Worm (Caenorhabditis elegans) whole organism, young adult: ENCODE results near the gene atg-3.
A peak's percentile ranks its signal among the peaks of the same experiment; 100 is the strongest.

Source experiments
- B0261.1 ChIP-seq: sonication (generic microtip); optimal IDR thresholded peaks from 2 replicates; lab custom pipeline; 2016; ENCODE audit warnings: mild to moderate bottlenecking, missing genetic modification characterization, moderate library complexity, missing compliant biosample characterization
- C06A6.2 ChIP-seq: fragments of 200-800 bp; sonication (Bioruptor generic); conservative IDR thresholded peaks from 2 replicates; pipeline ENCODE4 v1.3.6; 2022; ENCODE audit warnings: missing genetic modification characterization, missing compliant biosample characterization
- C17E4.6 ChIP-seq: fragments of 200-800 bp; sonication (Bioruptor generic); IDR thresholded peaks from 2 replicates; pipeline ENCODE4 v1.3.6; 2022; ENCODE audit warnings: missing genetic modification reagents, missing genetic modification characterization, missing compliant biosample characterization
- D2030.7 ChIP-seq: fragments of 200-800 bp; sonication (Bioruptor generic); IDR thresholded peaks from 2 replicates; pipeline ENCODE4 v1.3.6; 2022; ENCODE audit warnings: missing genetic modification reagents, missing genetic modification characterization, missing compliant biosample characterization
- F23B12.7 ChIP-seq: sonication (generic microtip); optimal IDR thresholded peaks from 2 replicates; lab custom pipeline; 2017; ENCODE audit warnings: missing genetic modification characterization, mild to moderate bottlenecking, missing compliant biosample characterization, antibody characterized with exemption, moderate library complexity; ENCODE audit not compliant: insufficient read depth
- F33H1.4 ChIP-seq: fragments of 200-800 bp; sonication (Bioruptor generic); IDR thresholded peaks from 2 replicates; pipeline ENCODE4 v1.3.6; 2022; ENCODE audit warnings: missing genetic modification reagents, missing genetic modification characterization, missing compliant biosample characterization
- F37B4.10 ChIP-seq: fragments of 200-800 bp; sonication (Bioruptor generic); IDR thresholded peaks from 2 replicates; pipeline ENCODE4 v1.3.6; 2022; ENCODE audit warnings: missing genetic modification characterization, missing compliant biosample characterization
- F39B2.1 ChIP-seq: fragments of 200-800 bp; sonication (Bioruptor generic); IDR thresholded peaks from 2 replicates; pipeline ENCODE4 v1.3.6; 2022; ENCODE audit warnings: missing genetic modification reagents, missing genetic modification characterization, missing compliant biosample characterization
- F52B5.7 ChIP-seq: sonication (generic microtip); optimal IDR thresholded peaks from 2 replicates; lab custom pipeline; 2016; ENCODE audit warnings: mild to moderate bottlenecking, missing genetic modification characterization, missing compliant biosample characterization
- F55B11.4 ChIP-seq: sonication (generic microtip); optimal IDR thresholded peaks from 2 replicates; lab custom pipeline; 2016; ENCODE audit warnings: missing compliant biosample characterization, missing genetic modification characterization, borderline replicate concordance; ENCODE audit not compliant: insufficient read depth
- F57A8.1 ChIP-seq: fragments of 200-800 bp; sonication (Bioruptor generic); optimal IDR thresholded peaks from 2 replicates; lab custom pipeline; 2018; ENCODE audit warnings: mild to moderate bottlenecking, missing genetic modification characterization, moderate library complexity, missing compliant biosample characterization
- T26A5.8 ChIP-seq: sonication (generic microtip); optimal IDR thresholded peaks from 2 replicates; lab custom pipeline; 2016; ENCODE audit warnings: missing genetic modification characterization, missing compliant biosample characterization
- Y53F4B.3 ChIP-seq: fragments of 200-800 bp; sonication (Bioruptor generic); IDR thresholded peaks from 2 replicates; pipeline ENCODE4 v1.3.6; 2022; ENCODE audit warnings: missing genetic modification reagents, missing genetic modification characterization, missing compliant biosample characterization
- Y56A3A.18 ChIP-seq: fragments of 200-800 bp; sonication (Bioruptor generic); IDR thresholded peaks from 2 replicates; pipeline ENCODE4 v1.3.6; 2022; ENCODE audit warnings: missing genetic modification reagents, missing genetic modification characterization, missing compliant biosample characterization
- Y79H2A.3 ChIP-seq: fragments of 200-800 bp; sonication (Bioruptor generic); conservative IDR thresholded peaks from 2 replicates; pipeline ENCODE4 v1.3.6; 2022; ENCODE audit warnings: missing genetic modification reagents, missing genetic modification characterization, missing compliant biosample characterization
- ZK185.1 ChIP-seq: sonication (generic microtip); optimal IDR thresholded peaks from 2 replicates; lab custom pipeline; 2016; ENCODE audit warnings: mild to moderate bottlenecking, missing genetic modification characterization, missing compliant biosample characterization; ENCODE audit not compliant: poor library complexity, severe bottlenecking
- akir-1 ChIP-seq: fragments of 200-800 bp; sonication (Bioruptor generic); optimal IDR thresholded peaks from 2 replicates; lab custom pipeline; 2018; ENCODE audit warnings: mild to moderate bottlenecking, missing genetic modification characterization, moderate library complexity, missing compliant biosample characterization
- aptf-3 ChIP-seq: fragments of 200-800 bp; sonication (Bioruptor generic); IDR thresholded peaks from 2 replicates; pipeline ENCODE4 v1.3.6; 2022; ENCODE audit warnings: missing genetic modification characterization, missing compliant biosample characterization
- atf-7 ChIP-seq: sonication (generic microtip); optimal IDR thresholded peaks from 2 replicates; lab custom pipeline; 2017; ENCODE audit warnings: mild to moderate bottlenecking, missing genetic modification characterization, missing compliant biosample characterization
- cebp-2 ChIP-seq: fragments of 200-800 bp; sonication (Bioruptor generic); IDR thresholded peaks from 2 replicates; pipeline ENCODE4 v1.3.6; 2022; ENCODE audit warnings: missing genetic modification characterization, missing compliant biosample characterization
- ceh-40 ChIP-seq: fragments of 200-800 bp; sonication (Bioruptor generic); IDR thresholded peaks from 2 replicates; pipeline ENCODE4 v1.3.6; 2022; ENCODE audit warnings: missing genetic modification characterization, missing compliant biosample characterization
- ceh-79 ChIP-seq: sonication (generic microtip); optimal IDR thresholded peaks from 2 replicates; lab custom pipeline; 2017; ENCODE audit warnings: mild to moderate bottlenecking, missing genetic modification characterization, missing compliant biosample characterization
- ceh-91 ChIP-seq: fragments of 200-800 bp; sonication (Bioruptor generic); IDR thresholded peaks from 2 replicates; pipeline ENCODE4 v1.3.6; 2022; ENCODE audit warnings: missing genetic modification reagents, missing genetic modification characterization, missing compliant biosample characterization
- chd-7 ChIP-seq: sonication (generic microtip); optimal IDR thresholded peaks from 2 replicates; lab custom pipeline; 2016; ENCODE audit warnings: mild to moderate bottlenecking, missing genetic modification characterization, moderate library complexity, missing compliant biosample characterization
- dpl-1 ChIP-seq: fragments of 150-350 bp; optimal IDR thresholded peaks from 2 replicates; lab custom pipeline; 2014; ENCODE audit warnings: missing biosample characterization, missing genetic modification reagents, missing genetic modification characterization
- ekl-4 ChIP-seq: fragments of 200-800 bp; sonication (Bioruptor generic); IDR thresholded peaks from 2 replicates; pipeline ENCODE4 v1.3.6; 2022; ENCODE audit warnings: missing genetic modification reagents, missing genetic modification characterization, missing compliant biosample characterization
- ets-4 ChIP-seq: fragments of 200-800 bp; sonication (Bioruptor generic); optimal IDR thresholded peaks from 2 replicates; lab custom pipeline; 2018; ENCODE audit warnings: mild to moderate bottlenecking, missing genetic modification characterization, missing compliant biosample characterization
- fkh-3 ChIP-seq: sonication (generic microtip); optimal IDR thresholded peaks from 2 replicates; lab custom pipeline; 2016; ENCODE audit warnings: mild to moderate bottlenecking, missing genetic modification characterization, missing compliant biosample characterization
- hlh-26 ChIP-seq: fragments of 200-800 bp; sonication (Bioruptor generic); conservative IDR thresholded peaks from 2 replicates; pipeline ENCODE4 v1.3.6; 2022; ENCODE audit warnings: missing genetic modification reagents, missing genetic modification characterization, missing compliant biosample characterization
- hmg-20 ChIP-seq: fragments of 200-800 bp; sonication (Bioruptor generic); IDR thresholded peaks from 2 replicates; pipeline ENCODE4 v1.3.6; 2022; ENCODE audit warnings: missing genetic modification reagents, missing genetic modification characterization, missing compliant biosample characterization
- lag-1 ChIP-seq: fragments of 200-800 bp; sonication (Bioruptor generic); IDR thresholded peaks from 2 replicates; pipeline ENCODE4 v1.3.6; 2022; ENCODE audit warnings: missing genetic modification reagents, missing genetic modification characterization, missing compliant biosample characterization
- lin-35 ChIP-seq, 3 experiments: fragments of 150-350 bp in 2 of 3; sonication (generic microtip) in 1 of 3; optimal IDR thresholded peaks; 2 replicates each; lab custom pipeline; 2014 to 2018; ENCODE audit warnings: missing biosample characterization in 3 of 3, missing genetic modification characterization in 3 of 3, missing genetic modification reagents in 3 of 3
- madf-3 ChIP-seq: fragments of 200-800 bp; sonication (Bioruptor generic); IDR thresholded peaks from 2 replicates; pipeline ENCODE4 v1.3.6; 2022; ENCODE audit warnings: missing genetic modification reagents, missing genetic modification characterization, missing compliant biosample characterization
- madf-8 ChIP-seq: fragments of 200-800 bp; sonication (Bioruptor generic); conservative IDR thresholded peaks from 2 replicates; pipeline ENCODE4 v1.3.6; 2022; ENCODE audit warnings: missing genetic modification reagents, missing genetic modification characterization, missing compliant biosample characterization
- mcd-1 ChIP-seq: fragments of 200-800 bp; sonication (Bioruptor generic); IDR thresholded peaks from 2 replicates; pipeline ENCODE4 v1.3.6; 2022; ENCODE audit warnings: missing genetic modification reagents, missing genetic modification characterization, missing compliant biosample characterization
- mel-28 ChIP-seq: sonication (generic microtip); optimal IDR thresholded peaks from 2 replicates; lab custom pipeline; 2016; ENCODE audit warnings: borderline replicate concordance, mild to moderate bottlenecking, missing genetic modification characterization, missing compliant biosample characterization
- nhr-27 ChIP-seq: fragments of 200-800 bp; sonication (Bioruptor generic); optimal IDR thresholded peaks from 2 replicates; lab custom pipeline; 2018; ENCODE audit warnings: mild to moderate bottlenecking, missing genetic modification characterization, moderate library complexity, missing compliant biosample characterization
- repo-1 ChIP-seq: sonication (generic microtip); optimal IDR thresholded peaks from 2 replicates; lab custom pipeline; 2017; ENCODE audit warnings: mild to moderate bottlenecking, missing genetic modification characterization, missing compliant biosample characterization
- sptf-2 ChIP-seq: fragments of 200-800 bp; sonication (Bioruptor generic); optimal IDR thresholded peaks from 2 replicates; lab custom pipeline; 2018; ENCODE audit warnings: mild to moderate bottlenecking, missing genetic modification characterization, missing compliant biosample characterization
- tlf-1 ChIP-seq: fragments of 200-800 bp; sonication (Bioruptor generic); optimal IDR thresholded peaks from 2 replicates; lab custom pipeline; 2018; ENCODE audit warnings: mild to moderate bottlenecking, missing genetic modification characterization, missing compliant biosample characterization
- unc-130 ChIP-seq: sonication (generic microtip); optimal IDR thresholded peaks from 2 replicates; lab custom pipeline; 2016; ENCODE audit warnings: missing genetic modification reagents, missing genetic modification characterization, missing compliant biosample characterization
- unc-62 ChIP-seq: fragments of 150-350 bp; optimal IDR thresholded peaks from 2 replicates; lab custom pipeline; 2014; ENCODE audit warnings: missing biosample characterization, missing genetic modification reagents, missing genetic modification characterization
- ztf-18 ChIP-seq: sonication (generic microtip); optimal IDR thresholded peaks from 2 replicates; lab custom pipeline; 2016; ENCODE audit warnings: missing genotype, mild to moderate bottlenecking, missing genetic modification characterization, missing compliant biosample characterization

The atg-3 gene

DNA sequence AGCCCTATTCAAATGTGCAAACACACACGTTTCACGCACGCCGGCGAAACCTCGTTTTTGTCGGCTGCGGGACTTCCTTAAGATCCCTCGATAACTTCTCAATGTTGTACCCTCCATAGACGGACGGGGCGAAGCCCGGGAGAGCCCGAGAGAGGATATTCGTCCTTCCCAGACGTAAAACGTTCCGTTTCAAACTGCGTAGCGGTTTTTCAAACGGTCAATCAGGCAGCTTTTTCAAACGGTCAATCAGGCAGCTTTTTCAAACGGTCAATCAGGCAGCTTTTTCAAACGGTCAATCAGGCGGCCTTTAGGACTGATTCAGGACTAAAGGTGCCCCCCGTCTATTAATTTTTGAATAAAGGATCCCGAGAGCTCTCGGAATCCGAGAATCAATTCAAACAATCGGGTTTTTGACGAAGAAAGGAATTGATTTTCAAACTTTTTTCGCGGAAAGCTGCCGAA, 19.1 kb upstream of the atg-3 start (continued):
- TF ChIP-seq fkh-3 (tag; lab: Kevin White, UChicago) (no peak), ZK185.1 (tag; lab: Kevin White, UChicago) (no peak), hlh-26 (GFP tag; lab: Robert Waterston, UW) (no peak), unc-130 (GFP tag; lab: Kevin White, UChicago) (peak; percentile 76), F33H1.4 (GFP tag; lab: Robert Waterston, UW) (peak; percentile 79), nhr-27 (tag; lab: Kevin White, UChicago) (no peak), tlf-1 (GFP tag; lab: Kevin White, UChicago) (peak; percentile 88), ztf-18 (tag; lab: Kevin White, UChicago) (peak; percentile 39), ceh-79 (tag; lab: Kevin White, UChicago) (peak; percentile 79), chd-7 (tag; lab: Kevin White, UChicago) (peak; percentile 39), ets-4 (GFP tag; lab: Kevin White, UChicago) (no peak), mcd-1 (GFP tag; lab: Robert Waterston, UW) (peak; percentile 89), Y56A3A.18 (no peak; the same call in 1 of the 2 replicates), Y79H2A.3 (GFP tag; lab: Robert Waterston, UW) (peak; percentile 88; the same call in 1 of the 2 replicates), F57A8.1 (GFP tag; lab: Kevin White, UChicago) (no peak), repo-1 (tag; lab: Kevin White, UChicago) (peak; percentile 69), aptf-3 (peak; percentile 87; the same call in 1 of the 2 replicates), B0261.1 (peak; percentile 24), C17E4.6 (GFP tag; lab: Robert Waterston, UW) (peak; percentile 84), ceh-40 (no peak), sptf-2 (peak; percentile 89), unc-62 (GFP tag; lab: Kevin White, UChicago) (no peak), ekl-4 (GFP tag; lab: Robert Waterston, UW) (peak; percentile 96), F37B4.10 (peak; percentile 85; the same call in 1 of the 2 replicates), lin-35 (GFP tag; optimal IDR thresholded peaks at IDR 0.05; lab: Kevin White, UChicago) (no peak), T26A5.8 (peak; percentile 66), Y53F4B.3 (GFP tag; lab: Robert Waterston, UW) (peak; percentile 82), madf-3 (peak; percentile 89), cebp-2 (GFP tag; lab: Robert Waterston, UW) (no peak), C06A6.2 (no peak), hmg-20 (GFP tag; lab: Robert Waterston, UW) (peak; percentile 63; the same call in 1 of the 2 replicates), mel-28 (tag; lab: Kevin White, UChicago) (peak; percentile 11), F55B11.4 (tag; lab: Kevin White, UChicago) (no peak), atf-7 (no peak), dpl-1 (GFP tag; lab: Kevin White, UChicago) (peak; percentile 35), lag-1 (GFP tag; lab: Robert Waterston, UW) (no peak), D2030.7 (GFP tag; lab: Robert Waterston, UW) (peak; percentile 100), F23B12.7 (tag; lab: Kevin White, UChicago) (peak; percentile 53), akir-1 (GFP tag; lab: Kevin White, UChicago) (no peak), F39B2.1 (GFP tag; lab: Robert Waterston, UW) (no peak), madf-8 (peak; percentile 43), ceh-91 (GFP tag; lab: Robert Waterston, UW) (peak; percentile 82; the same call in 1 of the 2 replicates), F52B5.7 (peak; percentile 90)
